Worm (Caenorhabditis elegans) whole organism, mixed stage, embryonic: ENCODE results near the gene ceh-32.

Experiments used
- M03D4.4 ChIP-seq: sonication (generic microtip); optimal IDR thresholded peaks from 2 replicates; lab custom pipeline; 2017; ENCODE audit warnings: mild to moderate bottlenecking, missing genetic modification characterization, missing compliant biosample characterization
- blmp-1 ChIP-seq: fragments of 150-350 bp; optimal IDR thresholded peaks from 2 replicates; lab custom pipeline; 2014; ENCODE audit warnings: missing biosample characterization, missing genetic modification characterization
- ceh-39 ChIP-seq: fragments of 150-350 bp; optimal IDR thresholded peaks from 2 replicates; lab custom pipeline; 2014; ENCODE audit warnings: missing biosample characterization, missing genetic modification characterization
- ceh-43 ChIP-seq: fragments of 200-800 bp; sonication (Bioruptor generic); optimal IDR thresholded peaks from 2 replicates; lab custom pipeline; 2018; ENCODE audit warnings: mild to moderate bottlenecking, missing genetic modification characterization, moderate library complexity, missing compliant biosample characterization
- ces-1 ChIP-seq: fragments of 150-350 bp; optimal IDR thresholded peaks from 2 replicates; lab custom pipeline; 2014; ENCODE audit warnings: missing biosample characterization, missing genetic modification reagents, missing genetic modification characterization
- cnd-1 ChIP-seq: fragments of 200-800 bp; sonication (Bioruptor generic); optimal IDR thresholded peaks from 2 replicates; lab custom pipeline; 2018; ENCODE audit warnings: mild to moderate bottlenecking, missing genetic modification characterization, missing compliant biosample characterization
- drap-1 ChIP-seq: fragments of 200-800 bp; sonication (Bioruptor generic); optimal IDR thresholded peaks from 3 replicates; lab custom pipeline; 2018; ENCODE audit warnings: mild to moderate bottlenecking, missing genetic modification characterization, missing compliant biosample characterization
- elt-3 ChIP-seq: fragments of 150-350 bp; optimal IDR thresholded peaks from 2 replicates; lab custom pipeline; 2014; ENCODE audit warnings: missing biosample characterization, missing genetic modification characterization
- flh-1 ChIP-seq: fragments of 200-800 bp; sonication (Bioruptor generic); optimal IDR thresholded peaks from 2 replicates; lab custom pipeline; 2018; ENCODE audit warnings: mild to moderate bottlenecking, missing genetic modification characterization, moderate library complexity, missing compliant biosample characterization
- ham-2 ChIP-seq: fragments of 200-800 bp; sonication (Bioruptor generic); optimal IDR thresholded peaks from 2 replicates; lab custom pipeline; 2018; ENCODE audit warnings: mild to moderate bottlenecking, missing genetic modification characterization, missing compliant biosample characterization
- hlh-1 ChIP-seq: fragments of 150-350 bp; optimal IDR thresholded peaks from 2 replicates; lab custom pipeline; 2014; ENCODE audit warnings: missing biosample characterization, missing genetic modification reagents, missing genetic modification characterization
- lin-13 ChIP-seq: fragments of 150-350 bp; optimal IDR thresholded peaks from 2 replicates; lab custom pipeline; 2014; ENCODE audit warnings: missing biosample characterization, missing genetic modification characterization
- lin-32 ChIP-seq: fragments of 200-800 bp; sonication (Bioruptor generic); optimal IDR thresholded peaks from 2 replicates; lab custom pipeline; 2018; ENCODE audit warnings: mild to moderate bottlenecking, missing genetic modification characterization, missing compliant biosample characterization
- lsy-2 ChIP-seq: fragments of 150-350 bp; optimal IDR thresholded peaks from 2 replicates; lab custom pipeline; 2014; ENCODE audit warnings: missing biosample characterization, missing genetic modification characterization
- mab-5 ChIP-seq: fragments of 150-350 bp; optimal IDR thresholded peaks from 2 replicates; lab custom pipeline; 2014; ENCODE audit warnings: missing biosample characterization, missing genetic modification characterization
- mep-1 ChIP-seq: fragments of 150-350 bp; optimal IDR thresholded peaks from 2 replicates; lab custom pipeline; 2017; ENCODE audit warnings: missing biosample characterization, missing genetic modification reagents, missing genetic modification characterization, inconsistent platforms
- nhr-12 ChIP-seq: fragments of 150-350 bp; optimal IDR thresholded peaks from 2 replicates; lab custom pipeline; 2014; ENCODE audit warnings: missing biosample characterization, missing genetic modification characterization
- nhr-2 ChIP-seq: fragments of 150-350 bp; optimal IDR thresholded peaks from 2 replicates; lab custom pipeline; 2014; ENCODE audit warnings: missing biosample characterization, missing genetic modification characterization
- nhr-237 ChIP-seq: fragments of 150-350 bp; optimal IDR thresholded peaks from 2 replicates; lab custom pipeline; 2014; ENCODE audit warnings: missing biosample characterization, missing genetic modification characterization
- nhr-28 ChIP-seq: fragments of 150-350 bp; optimal IDR thresholded peaks from 2 replicates; lab custom pipeline; 2014; ENCODE audit warnings: missing biosample characterization, missing genetic modification characterization
- nhr-76 ChIP-seq: sonication (generic microtip); optimal IDR thresholded peaks from 2 replicates; lab custom pipeline; 2017; ENCODE audit warnings: missing biosample characterization, missing genetic modification characterization
- pha-4 ChIP-seq: fragments of 150-350 bp; optimal IDR thresholded peaks from 2 replicates; lab custom pipeline; 2018; ENCODE audit warnings: missing biosample characterization, missing genetic modification reagents, missing genetic modification characterization
- sem-2 ChIP-seq: fragments of 200-800 bp; sonication (Bioruptor generic); optimal IDR thresholded peaks from 2 replicates; lab custom pipeline; 2018; ENCODE audit warnings: mild to moderate bottlenecking, missing genetic modification characterization, missing compliant biosample characterization
- snpc-4 ChIP-seq: fragments of 150-350 bp; optimal IDR thresholded peaks from 2 replicates; lab custom pipeline; 2014; ENCODE audit warnings: missing biosample characterization, missing genetic modification characterization
- sptf-1 ChIP-seq: sonication (generic microtip); optimal IDR thresholded peaks from 2 replicates; lab custom pipeline; 2017; ENCODE audit warnings: mild to moderate bottlenecking, missing genetic modification characterization, moderate library complexity, missing compliant biosample characterization
- tbx-8 ChIP-seq: fragments of 200-800 bp; sonication (Bioruptor generic); optimal IDR thresholded peaks from 2 replicates; lab custom pipeline; 2018; ENCODE audit warnings: mild to moderate bottlenecking, missing genetic modification characterization, moderate library complexity, missing compliant biosample characterization
- unc-120 ChIP-seq: sonication (generic microtip); optimal IDR thresholded peaks from 2 replicates; lab custom pipeline; 2017; ENCODE audit warnings: missing genetic modification characterization, missing compliant biosample characterization; ENCODE audit not compliant: poor library complexity, severe bottlenecking
- unc-62 ChIP-seq: fragments of 150-350 bp; optimal IDR thresholded peaks from 2 replicates; lab custom pipeline; 2014; ENCODE audit warnings: missing biosample characterization, missing genetic modification reagents, missing genetic modification characterization
- zip-8 ChIP-seq: fragments of 150-350 bp; optimal IDR thresholded peaks from 2 replicates; lab custom pipeline; 2014; ENCODE audit warnings: missing biosample characterization, missing genetic modification characterization
- ztf-11 ChIP-seq: fragments of 150-350 bp; optimal IDR thresholded peaks from 2 replicates; lab custom pipeline; 2014; ENCODE audit warnings: missing biosample characterization, missing genetic modification characterization

ceh-32 gene

DNA sequence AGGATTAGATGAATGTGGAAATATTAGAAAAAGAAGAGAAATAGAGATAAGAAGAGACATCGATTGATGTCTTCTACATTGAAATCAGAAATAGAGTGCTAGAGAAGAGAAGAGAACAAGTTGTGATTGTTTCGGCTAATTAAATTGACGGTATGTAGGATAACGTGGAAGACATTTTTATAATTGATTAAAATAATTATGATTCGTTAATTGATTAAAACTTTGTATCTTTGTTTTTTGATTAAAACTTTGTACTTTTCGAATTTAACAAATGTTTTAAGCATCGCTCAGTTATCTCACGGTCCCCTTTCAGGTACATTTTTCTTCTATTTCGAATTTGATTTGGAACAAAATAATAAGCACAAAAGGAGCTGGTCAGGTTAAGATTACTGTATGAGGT, 32.7 kb downstream of the ceh-32 start, which contains the start of gene lgc-44:
Gene lgc-44, minus strand, starts transcription at position 101 of the 400 bp plus-strand sequence.
- TF ChIP-seq lin-32 (GFP tag; lab: Kevin White, UChicago) = no peak

DNA sequence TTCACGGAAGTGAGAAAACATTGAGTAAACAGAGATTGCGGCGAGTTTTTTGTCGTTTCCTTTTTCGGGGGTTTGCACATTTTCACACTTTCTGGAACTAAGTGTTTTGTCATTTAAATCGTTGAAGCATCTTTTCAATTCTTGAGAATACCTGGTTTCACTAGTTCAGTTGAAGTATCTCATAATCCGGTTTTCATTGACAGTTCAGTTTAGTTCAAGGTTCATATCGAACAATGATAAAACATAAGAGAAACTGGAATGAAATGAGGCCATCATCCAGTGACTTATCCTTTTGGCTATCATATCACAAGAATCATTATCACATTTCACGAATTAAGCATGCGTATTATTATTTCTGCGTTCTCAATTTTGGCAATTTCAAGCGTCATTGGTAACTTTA, 38.0 kb downstream of the ceh-32 start, which contains the start of gene F46F3.3:
Gene F46F3.3, plus strand, starts transcription at position 301 of the 400 bp plus-strand sequence.
- TF ChIP-seq nhr-237 (tag; lab: Kevin White, UChicago) (no peak), tbx-8 (no peak), hlh-1 (tag; lab: Kevin White, UChicago) (no peak), ham-2 (GFP tag; lab: Kevin White, UChicago) (no peak), blmp-1 (tag; lab: Kevin White, UChicago) (no peak), unc-62 (GFP tag; lab: Kevin White, UChicago) (no peak), nhr-12 (tag; lab: Kevin White, UChicago) (no peak), cnd-1 (no peak), nhr-2 (tag; lab: Kevin White, UChicago) (no peak), lsy-2 (tag; lab: Kevin White, UChicago) (no peak), sem-2 (GFP tag; lab: Kevin White, UChicago) (no peak), sptf-1 (no peak), nhr-76 (tag; lab: Kevin White, UChicago) (no peak), pha-4 (no peak), zip-8 (tag; lab: Kevin White, UChicago) (no peak), elt-3 (tag; lab: Kevin White, UChicago) (no peak), lin-32 (GFP tag; lab: Kevin White, UChicago) (no peak)

DNA sequence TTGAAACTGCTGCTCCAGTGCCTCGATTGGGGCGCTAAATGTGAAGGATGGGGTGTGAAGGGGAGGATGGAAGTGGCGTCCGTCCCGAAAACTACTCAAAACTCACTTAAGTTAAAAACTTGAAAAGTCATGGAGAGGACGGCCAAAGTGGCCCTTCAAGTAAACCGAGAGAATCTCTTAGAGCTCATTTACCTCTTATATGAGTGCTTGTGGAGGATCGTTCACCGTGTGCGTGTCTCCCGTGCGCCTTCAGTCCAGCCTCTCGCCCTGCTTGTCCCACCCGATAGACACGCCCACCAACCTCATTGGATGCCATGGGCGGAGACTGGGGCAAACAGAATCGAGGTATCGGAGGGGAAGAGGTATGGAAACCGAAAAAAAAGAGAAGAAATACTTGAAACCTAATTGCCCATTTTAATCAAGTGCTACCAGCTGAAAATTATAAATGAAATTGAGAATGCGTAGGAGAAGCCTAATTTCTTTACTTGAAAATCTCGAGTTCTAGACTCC, 40.3 kb downstream of the ceh-32 start, which contains the start of gene ceh-27:
Gene ceh-27, minus strand, starts transcription at position 228 of the 510 bp plus-strand sequence.
- TF ChIP-seq mab-5 (tag; lab: Kevin White, UChicago) (no peak), ces-1 (GFP tag; lab: Kevin White, UChicago) (no peak), lin-13 (tag; lab: Kevin White, UChicago) (no peak), pha-4 (no peak), flh-1 (GFP tag; lab: Kevin White, UChicago) (no peak), lsy-2 (tag; lab: Kevin White, UChicago) (no peak), M03D4.4 (tag; lab: Kevin White, UChicago) (no peak), hlh-1 (tag; lab: Kevin White, UChicago) (no peak), nhr-12 (tag; lab: Kevin White, UChicago) (no peak), elt-3 (tag; lab: Kevin White, UChicago) (no peak)

DNA sequence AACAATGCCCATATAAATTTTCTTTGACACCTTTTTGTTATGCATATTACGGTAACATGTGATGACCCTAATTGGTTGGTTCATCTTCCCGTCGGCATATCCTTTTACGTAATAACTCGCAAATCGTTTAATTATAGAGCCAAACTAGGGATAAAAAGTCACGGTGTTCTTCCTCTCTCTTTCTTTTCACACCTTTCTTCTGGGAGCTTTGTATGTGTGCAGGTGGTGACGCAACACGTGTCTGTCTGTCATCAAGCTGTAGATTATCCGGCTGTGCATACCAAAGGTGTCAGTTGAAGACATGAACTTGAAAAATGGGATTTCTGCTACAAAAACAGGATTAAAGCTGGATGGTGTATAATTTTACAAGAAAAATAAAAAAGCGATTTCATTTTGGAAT, 44.6 kb downstream of the ceh-32 start:
- peak; percentile 87 for TF ChIP-seq zip-8 (tag; lab: Kevin White, UChicago)
- TF ChIP-seq flh-1 (GFP tag; lab: Kevin White, UChicago) = no peak
- TF ChIP-seq tbx-8 = no peak
- TF ChIP-seq lsy-2 (tag; lab: Kevin White, UChicago) = no peak
- no peak for TF ChIP-seq unc-120
- peak; percentile 96 for TF ChIP-seq nhr-2 (tag; lab: Kevin White, UChicago)

- TF ChIP-seq zip-8 (tag; lab: Kevin White, UChicago) = peak; percentile 95
- no peak for TF ChIP-seq snpc-4 (tag; lab: Kevin White, UChicago)
- TF ChIP-seq blmp-1 (tag; lab: Kevin White, UChicago) = no peak
- no peak for TF ChIP-seq flh-1 (GFP tag; lab: Kevin White, UChicago)
- peak; percentile 34 for TF ChIP-seq nhr-2 (tag; lab: Kevin White, UChicago)
- no peak for TF ChIP-seq mep-1 (tag; lab: Kevin White, UChicago)
- no peak for TF ChIP-seq ceh-43 (GFP tag; lab: Kevin White, UChicago)
- no peak for TF ChIP-seq sem-2 (GFP tag; lab: Kevin White, UChicago)
- TF ChIP-seq, all 35 proteins: peak for 2
Observed at ce11 chrV:11656469-11656868, 48.7 kb downstream of the ceh-32 start.

DNA sequence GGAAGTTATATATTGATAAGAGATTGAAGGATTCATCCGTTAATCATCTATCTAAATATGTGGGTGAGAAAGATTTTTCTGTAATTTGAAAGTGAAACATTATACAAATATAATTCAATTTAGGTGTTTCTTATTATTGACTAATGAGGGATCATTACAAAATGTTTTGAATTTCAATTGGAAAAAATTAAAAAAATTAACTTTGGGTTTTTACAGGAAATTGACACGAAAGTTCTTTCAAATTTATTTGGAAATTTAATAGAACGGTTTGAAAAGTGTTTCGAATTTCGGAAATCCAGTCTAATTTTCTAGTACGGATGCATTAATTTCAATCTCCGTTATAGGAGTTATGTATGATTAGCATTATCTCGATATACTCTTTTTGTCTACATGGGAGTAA, 52.1 kb downstream of the ceh-32 start:
- TF ChIP-seq nhr-237 (tag; lab: Kevin White, UChicago) (no peak), lsy-2 (tag; lab: Kevin White, UChicago) (no peak), sptf-1 (no peak), unc-62 (GFP tag; lab: Kevin White, UChicago) (no peak), ces-1 (GFP tag; lab: Kevin White, UChicago) (no peak), drap-1 (no peak), ceh-39 (no peak), unc-120 (no peak), cnd-1 (no peak), nhr-28 (no peak), ham-2 (GFP tag; lab: Kevin White, UChicago) (no peak), ztf-11 (tag; lab: Kevin White, UChicago) (no peak)
